In genomic region chrV:667459-667858, ce11 we compare ENCODE assay signal across 5 worm cellular contexts.
TF ChIP-seq lines count a peak whose summit lies in the region.

TSS of gene nhr-180 (minus strand) at chrV:667510.

TF ChIP-seq in whole organism, L1 larva, 84 proteins besides CTCF, POLR2A, EP300 and RAD21 (continues in another document):
- no peak for TF ChIP-seq pag-3 (tag; optimal IDR thresholded peaks at IDR 0.05; lab: Kevin White, UChicago; ENCODE audit: borderline replicate concordance, insufficient read depth)
- TF ChIP-seq tlp-1 (tag; optimal IDR thresholded peaks at IDR 0.05; lab: Kevin White, UChicago): no peak
- TF ChIP-seq unc-30 (tag; optimal IDR thresholded peaks at IDR 0.05; lab: Kevin White, UChicago): no peak
- 0 out of 2 replicates have a peak, but pooled peaks have one; percentile 7 for TF ChIP-seq nhr-19 (GFP tag; conservative IDR thresholded peaks at IDR 0.05; lab: Robert Waterston, UW)
- TF ChIP-seq nhr-12 (tag; optimal IDR thresholded peaks at IDR 0.05; lab: Kevin White, UChicago): no peak
- TF ChIP-seq nhr-71 (tag; optimal IDR thresholded peaks at IDR 0.05; lab: Kevin White, UChicago): no peak
- no peak for TF ChIP-seq swsn-7 (tag; optimal IDR thresholded peaks at IDR 0.05; lab: Kevin White, UChicago)
- TF ChIP-seq nhr-47 (tag; optimal IDR thresholded peaks at IDR 0.05; lab: Kevin White, UChicago): no peak
- peak in 1 of 6 experiments; percentile 8 for TF ChIP-seq elt-3 (tag; optimal IDR thresholded peaks at IDR 0.05; lab: Kevin White, UChicago)
- no peak for TF ChIP-seq pqm-1 (tag; optimal IDR thresholded peaks at IDR 0.05; lab: Kevin White, UChicago)
- no peak for TF ChIP-seq nhr-84 (tag; optimal IDR thresholded peaks at IDR 0.05; lab: Kevin White, UChicago)
- no peak for TF ChIP-seq ces-1 (GFP tag; optimal IDR thresholded peaks at IDR 0.05; lab: Kevin White, UChicago)
- TF ChIP-seq lin-35 (GFP tag; optimal IDR thresholded peaks at IDR 0.05; lab: Kevin White, UChicago): peak in 1 of 2 experiments; percentile 52
- TF ChIP-seq mdl-1 (tag; optimal IDR thresholded peaks at IDR 0.05; lab: Kevin White, UChicago): peak in 1 of 2 experiments; percentile 61
- TF ChIP-seq ztf-4 (tag; optimal IDR thresholded peaks at IDR 0.05; lab: Kevin White, UChicago): no peak
- no peak for TF ChIP-seq fos-1 (tag; optimal IDR thresholded peaks at IDR 0.05; lab: Kevin White, UChicago)
- peak; percentile 29 for TF ChIP-seq blmp-1 (tag; optimal IDR thresholded peaks at IDR 0.05; lab: Kevin White, UChicago)
- TF ChIP-seq C34B4.2 (tag; optimal IDR thresholded peaks at IDR 0.05; lab: Kevin White, UChicago): no peak

TF ChIP-seq in whole organism, L2 larva, 48 proteins besides CTCF, POLR2A, EP300 and RAD21:
- TF ChIP-seq lin-13 (GFP tag; optimal IDR thresholded peaks at IDR 0.05; lab: Kevin White, UChicago) (no peak), sma-9 (GFP tag; optimal IDR thresholded peaks at IDR 0.05; lab: Kevin White, UChicago) (peak; percentile 76), sma-9 (tag; optimal IDR thresholded peaks at IDR 0.05; lab: Kevin White, UChicago) (no peak)

TF ChIP-seq in whole organism, L3 larva, 47 proteins besides CTCF, POLR2A, EP300 and RAD21:
- no peak for TF ChIP-seq egl-5 (tag; optimal IDR thresholded peaks at IDR 0.05; lab: Kevin White, UChicago)
- TF ChIP-seq pqm-1 (tag; optimal IDR thresholded peaks at IDR 0.05; lab: Kevin White, UChicago): peak; percentile 16
- TF ChIP-seq elt-2 (tag; optimal IDR thresholded peaks at IDR 0.05; lab: Kevin White, UChicago): peak; percentile 50
- TF ChIP-seq skn-1 (tag; optimal IDR thresholded peaks at IDR 0.05; lab: Kevin White, UChicago): no peak
- TF ChIP-seq elt-1 (tag; optimal IDR thresholded peaks at IDR 0.05; lab: Kevin White, UChicago): no peak
TF ChIP-seq in whole organism, L3 larva: peak in this region for 2.

TF ChIP-seq in whole organism, L4 larva, 104 proteins besides CTCF, POLR2A, EP300 and RAD21 (continues in another document):
- TF ChIP-seq dve-1 (tag; optimal IDR thresholded peaks at IDR 0.05; lab: Kevin White, UChicago; ENCODE audit: insufficient read depth) (no peak), nhr-11 (tag; optimal IDR thresholded peaks at IDR 0.05; lab: Kevin White, UChicago) (no peak), sdz-12 (GFP tag; optimal IDR thresholded peaks at IDR 0.05; lab: Kevin White, UChicago) (no peak), lin-13 (GFP tag; optimal IDR thresholded peaks at IDR 0.05; lab: Kevin White, UChicago) (no peak), madf-9 (GFP tag; conservative IDR thresholded peaks at IDR 0.05; lab: Robert Waterston, UW) (no peak), nhr-41 (GFP tag; IDR thresholded peaks at IDR 0.05; lab: Robert Waterston, UW) (no peak), daf-12 (tag; optimal IDR thresholded peaks at IDR 0.05; lab: Kevin White, UChicago) (no peak), nhr-28 (tag; optimal IDR thresholded peaks at IDR 0.05; lab: Kevin White, UChicago) (peak; percentile 39), F26F4.8 (GFP tag; conservative IDR thresholded peaks at IDR 0.05; lab: Robert Waterston, UW) (no peak), F10B5.3 (tag; optimal IDR thresholded peaks at IDR 0.05; lab: Kevin White, UChicago) (no peak), mxl-3 (GFP tag; optimal IDR thresholded peaks at IDR 0.05; lab: Kevin White, UChicago) (peak; percentile 33), duxl-1 (tag; optimal IDR thresholded peaks at IDR 0.05; lab: Kevin White, UChicago; ENCODE audit: poor library complexity) (peak; percentile 58), ceh-82 (tag; optimal IDR thresholded peaks at IDR 0.05; lab: Kevin White, UChicago) (no peak), ama-1 (optimal IDR thresholded peaks at IDR 0.05; lab: Kevin White, UChicago) (no peak), zip-11 (GFP tag; IDR thresholded peaks at IDR 0.05; lab: Robert Waterston, UW) (no peak), lir-3 (tag; optimal IDR thresholded peaks at IDR 0.05; lab: Kevin White, UChicago) (no peak), snpc-4 (tag; optimal IDR thresholded peaks at IDR 0.05; lab: Kevin White, UChicago) (no peak), zag-1 (tag; optimal IDR thresholded peaks at IDR 0.05; lab: Kevin White, UChicago) (no peak), tag-97 (GFP tag; IDR thresholded peaks at IDR 0.05; lab: Robert Waterston, UW) (no peak), nhr-77 (tag; optimal IDR thresholded peaks at IDR 0.05; lab: Kevin White, UChicago) (peak; percentile 6), aha-1 (tag; lab: Kevin White, UChicago) (peak; percentile 13), hlh-30 (tag; optimal IDR thresholded peaks at IDR 0.05; lab: Kevin White, UChicago; ENCODE audit: insufficient read depth) (peak; percentile 69), zip-2 (tag; optimal IDR thresholded peaks at IDR 0.05; lab: Kevin White, UChicago) (no peak), fos-1 (tag; optimal IDR thresholded peaks at IDR 0.05; lab: Kevin White, UChicago) (no peak), nhr-25 (tag; optimal IDR thresholded peaks at IDR 0.05; lab: Kevin White, UChicago; ENCODE audit: borderline replicate concordance, insufficient read depth) (no peak), cey-2 (tag; optimal IDR thresholded peaks at IDR 0.05; lab: Kevin White, UChicago; ENCODE audit: borderline replicate concordance, insufficient read depth) (no peak), mdl-1 (tag; optimal IDR thresholded peaks at IDR 0.05; lab: Kevin White, UChicago) (peak; percentile 37 to 74), mes-2 (tag; optimal IDR thresholded peaks at IDR 0.05; lab: Kevin White, UChicago; ENCODE audit: poor library complexity, severe bottlenecking) (no peak), hmg-1.1 (GFP tag; IDR thresholded peaks at IDR 0.05; lab: Robert Waterston, UW) (0 out of 2 replicates have a peak, but pooled peaks have one; percentile 12), ZK337.2 (GFP tag; IDR thresholded peaks at IDR 0.05; lab: Robert Waterston, UW) (no peak), daf-8 (GFP tag; IDR thresholded peaks at IDR 0.05; lab: Robert Waterston, UW) (no peak), ctbp-1 (GFP tag; IDR thresholded peaks at IDR 0.05; lab: Robert Waterston, UW) (no peak), egl-43 (GFP tag; IDR thresholded peaks at IDR 0.05; lab: Robert Waterston, UW) (no peak), ZK546.5 (tag; optimal IDR thresholded peaks at IDR 0.05; lab: Kevin White, UChicago) (no peak)

TF ChIP-seq in whole organism, young adult, 124 proteins besides CTCF, POLR2A, EP300 and RAD21:
- TF ChIP-seq mxl-1 (tag; optimal IDR thresholded peaks at IDR 0.05; lab: Kevin White, UChicago) (no peak), mel-28 (tag; optimal IDR thresholded peaks at IDR 0.05; lab: Kevin White, UChicago; ENCODE audit: borderline replicate concordance) (no peak), attf-5 (GFP tag; optimal IDR thresholded peaks at IDR 0.05; lab: Kevin White, UChicago) (peak; percentile 23), nhr-80 (tag; optimal IDR thresholded peaks at IDR 0.05; lab: Kevin White, UChicago) (peak; percentile 58), hmg-1.2 (GFP tag; IDR thresholded peaks at IDR 0.05; lab: Robert Waterston, UW) (peak; percentile 47; the same call in 1 of the 2 replicates), ccch-3 (GFP tag; optimal IDR thresholded peaks at IDR 0.05; lab: Kevin White, UChicago) (no peak), cebp-2 (GFP tag; IDR thresholded peaks at IDR 0.05; lab: Robert Waterston, UW) (no peak), gei-17 (GFP tag; optimal IDR thresholded peaks at IDR 0.05; lab: Kevin White, UChicago) (no peak)
TF ChIP-seq in whole organism, young adult: peak in this region for 3.
